Worm (Caenorhabditis elegans) whole organism, L4/young adult: ENCODE data around the gene brd-1.

Source experiments
- W03F9.2 ChIP-seq: fragments of 150-350 bp; optimal IDR thresholded peaks from 2 replicates; lab custom pipeline; 2014; ENCODE audit warnings: missing biosample characterization, missing genetic modification characterization
- him-1 ChIP-seq: sonication (generic microtip); optimal IDR thresholded peaks from 2 replicates; lab custom pipeline; 2016; ENCODE audit warnings: missing genotype, missing genetic modification reagents, missing genetic modification characterization, missing compliant biosample characterization

ce11 chrIII:6871668-6872067 lies 17.6 kb downstream of the brd-1 start:
- TF ChIP-seq W03F9.2 (tag; lab: Kevin White, UChicago) (no peak), him-1 (tag; lab: Kevin White, UChicago) (no peak)
